Worm (Caenorhabditis elegans): ENCODE results near the gene C34C12.12.
A peak's percentile ranks its signal among the peaks of the same experiment; 100 is the strongest.

Gene C34C12.12

DNA sequence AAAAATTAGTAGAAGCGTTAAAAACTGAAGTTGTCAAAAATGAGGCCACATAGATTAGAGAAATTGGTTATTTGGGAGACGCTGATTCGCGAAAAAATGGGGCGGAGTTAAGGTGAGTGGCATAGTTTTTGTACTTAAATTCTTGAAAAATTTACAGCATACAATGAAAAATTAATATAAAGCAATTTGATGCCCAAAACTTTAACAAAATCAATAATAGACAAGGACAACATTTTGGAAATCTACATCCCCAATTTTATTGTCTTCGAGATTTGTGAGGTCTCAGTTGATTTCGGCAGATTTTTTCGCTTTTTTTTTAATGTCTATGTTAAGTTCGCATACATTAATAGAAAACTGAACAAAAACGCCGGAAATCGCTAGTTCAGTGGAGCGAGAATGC, 23.3 kb downstream of the C34C12.12 start (continued):
- TF ChIP-seq ceh-14 (tag; optimal IDR thresholded peaks at IDR 0.05) = peak; percentile 95
- peak; percentile 74 for TF ChIP-seq pha-2 (tag; optimal IDR thresholded peaks at IDR 0.05)
- peak; percentile 98 for TF ChIP-seq zip-5 (tag; optimal IDR thresholded peaks at IDR 0.05)
- TF ChIP-seq ceh-45 (GFP tag; IDR thresholded peaks at IDR 0.05) = no peak
- TF ChIP-seq mec-3 (tag; optimal IDR thresholded peaks at IDR 0.05; ENCODE audit: borderline replicate concordance) = peak; percentile 96
- TF ChIP-seq ceh-24 (tag; optimal IDR thresholded peaks at IDR 0.05) = no peak
- no peak for TF ChIP-seq pat-9 (tag; optimal IDR thresholded peaks at IDR 0.05)
- peak; percentile 43 for TF ChIP-seq gmeb-2 (tag; optimal IDR thresholded peaks at IDR 0.05)
- peak; percentile 71 for TF ChIP-seq sdc-2 (tag; optimal IDR thresholded peaks at IDR 0.05)
- peak; percentile 97 for TF ChIP-seq tbx-2 (tag; optimal IDR thresholded peaks at IDR 0.05)
- no peak for TF ChIP-seq unc-55 (GFP tag; optimal IDR thresholded peaks at IDR 0.05)
- peak; percentile 51 for TF ChIP-seq eyg-1 (tag; optimal IDR thresholded peaks at IDR 0.05)
- peak; percentile 32 for TF ChIP-seq ceh-18 (tag; optimal IDR thresholded peaks at IDR 0.05)
- TF ChIP-seq che-1 (tag; optimal IDR thresholded peaks at IDR 0.05) = peak; percentile 36
- TF ChIP-seq ceh-2 (tag; optimal IDR thresholded peaks at IDR 0.05) = peak; percentile 96
- no peak for TF ChIP-seq ceh-22 (tag; optimal IDR thresholded peaks at IDR 0.05)
- TF ChIP-seq elt-2 (tag; optimal IDR thresholded peaks at IDR 0.05) = peak; percentile 88
- no peak for TF ChIP-seq nhr-232 (tag; optimal IDR thresholded peaks at IDR 0.05)
- TF ChIP-seq lim-6 (tag; optimal IDR thresholded peaks at IDR 0.05) = peak; percentile 94
- peak; percentile 95 for TF ChIP-seq fax-1 (tag; optimal IDR thresholded peaks at IDR 0.05)
- TF ChIP-seq pqm-1 (tag; optimal IDR thresholded peaks at IDR 0.05) = peak; percentile 97
- TF ChIP-seq sox-4 (tag; optimal IDR thresholded peaks at IDR 0.05) = no peak
- no peak for TF ChIP-seq nhr-11 (tag; optimal IDR thresholded peaks at IDR 0.05)
- TF ChIP-seq hlh-15 (tag; optimal IDR thresholded peaks at IDR 0.05) = peak; percentile 81
- TF ChIP-seq unc-3 (GFP tag; conservative IDR thresholded peaks at IDR 0.05) = no peak
- TF ChIP-seq unc-3 (tag; optimal IDR thresholded peaks at IDR 0.05) = peak; percentile 88
- TF ChIP-seq T23F11.4 (GFP tag; optimal IDR thresholded peaks at IDR 0.05) = no peak
- TF ChIP-seq ama-1 (optimal IDR thresholded peaks at IDR 0.05) = no peak
- TF ChIP-seq elt-4 (tag; optimal IDR thresholded peaks at IDR 0.05) = peak; percentile 75
- no peak for TF ChIP-seq hlh-13 (GFP tag; optimal IDR thresholded peaks at IDR 0.05)
- TF ChIP-seq pros-1 (tag; optimal IDR thresholded peaks at IDR 0.05) = no peak
- TF ChIP-seq ceh-19 (GFP tag; optimal IDR thresholded peaks at IDR 0.05) = peak; percentile 59
- TF ChIP-seq hlh-6 (tag; optimal IDR thresholded peaks at IDR 0.05) = no peak
- no peak for TF ChIP-seq ceh-9 (tag; optimal IDR thresholded peaks at IDR 0.05)
- TF ChIP-seq fkh-6 (tag; optimal IDR thresholded peaks at IDR 0.05) = peak; percentile 76
- peak; percentile 95 for TF ChIP-seq ref-2 (tag; optimal IDR thresholded peaks at IDR 0.05)
- no peak for TF ChIP-seq pha-4 (tag; optimal IDR thresholded peaks at IDR 0.05)
- no peak for TF ChIP-seq nfya-1 (tag; optimal IDR thresholded peaks at IDR 0.05)
- peak; percentile 72 for TF ChIP-seq ttx-3 (tag; optimal IDR thresholded peaks at IDR 0.05)
- peak; percentile 41 for TF ChIP-seq lin-11 (tag; optimal IDR thresholded peaks at IDR 0.05)
- TF ChIP-seq npax-4 (tag; optimal IDR thresholded peaks at IDR 0.05) = no peak
- TF ChIP-seq dve-1 (tag; optimal IDR thresholded peaks at IDR 0.05) = no peak
- TF ChIP-seq ceh-48 (tag; optimal IDR thresholded peaks at IDR 0.05) = no peak
- TF ChIP-seq F13H6.1 (tag; optimal IDR thresholded peaks at IDR 0.05) = peak; percentile 79
- peak; percentile 82 for TF ChIP-seq unc-86 (tag; optimal IDR thresholded peaks at IDR 0.05)
- no peak for TF ChIP-seq ceh-30 (tag; optimal IDR thresholded peaks at IDR 0.05)
- TF ChIP-seq madf-2 (tag; optimal IDR thresholded peaks at IDR 0.05) = no peak
- peak; percentile 86 for TF ChIP-seq pag-3 (tag; optimal IDR thresholded peaks at IDR 0.05; ENCODE audit: borderline replicate concordance)
- peak; percentile 87 for TF ChIP-seq rnt-1 (tag; optimal IDR thresholded peaks at IDR 0.05)
- TF ChIP-seq ztf-16 (tag; optimal IDR thresholded peaks at IDR 0.05) = peak; percentile 73
- TF ChIP-seq C38D4.7 (GFP tag; optimal IDR thresholded peaks at IDR 0.05) = peak; percentile 56

All from whole organism, late embryonic.